Worm (Caenorhabditis elegans) whole organism, L1 larva: ENCODE measurements around the gene B0024.3.

Experiments
- C04F5.9 ChIP-seq: sonication (generic microtip); optimal IDR thresholded peaks from 2 replicates; lab custom pipeline; 2016; ENCODE audit warnings: missing genetic modification characterization, missing compliant biosample characterization
- F16B12.6 ChIP-seq: fragments of 150-350 bp; optimal IDR thresholded peaks from 2 replicates; lab custom pipeline; 2014; ENCODE audit warnings: missing biosample characterization, missing genetic modification characterization
- Y116A8C.19 ChIP-seq: sonication (generic microtip); optimal IDR thresholded peaks from 2 replicates; lab custom pipeline; 2016; ENCODE audit warnings: missing compliant biosample characterization, missing genetic modification characterization, borderline replicate concordance
- ama-1 ChIP-seq: fragments of 150-350 bp; optimal IDR thresholded peaks from 2 replicates; lab custom pipeline; 2014
- ceh-88 ChIP-seq: fragments of 200-800 bp; sonication (Bioruptor generic); IDR thresholded peaks from 2 replicates; pipeline ENCODE4 v1.3.6; 2022; ENCODE audit warnings: missing genetic modification characterization, missing compliant biosample characterization
- dpl-1 ChIP-seq, 3 experiments: fragments of 150-350 bp in 2 of 3; sonication (generic microtip) in 1 of 3; optimal IDR thresholded peaks; 2 replicates each; lab custom pipeline; 2014 to 2017; ENCODE audit warnings: missing biosample characterization in 3 of 3, missing genetic modification characterization in 3 of 3, missing genetic modification reagents in 3 of 3
- dsc-1 ChIP-seq: sonication (generic microtip); optimal IDR thresholded peaks from 2 replicates; lab custom pipeline; 2016; ENCODE audit warnings: mild to moderate bottlenecking, missing genetic modification characterization, missing compliant biosample characterization
- efl-1 ChIP-seq, 4 experiments: fragments of 150-350 bp; optimal IDR thresholded peaks in 3 of 4; peaks in 1 of 4; 1 replicate in 1 of 4; 2 replicates in 3 of 4; lab custom pipeline; 2014; ENCODE audit warnings: missing biosample characterization in 2 of 4, missing genetic modification characterization in 2 of 4, missing genetic modification reagents in 2 of 4
- efl-3 ChIP-seq: fragments of 200-800 bp; sonication (Bioruptor generic); optimal IDR thresholded peaks from 2 replicates; lab custom pipeline; 2018; ENCODE audit warnings: mild to moderate bottlenecking, missing genetic modification characterization, missing compliant biosample characterization
- egl-13 ChIP-seq: sonication (generic microtip); optimal IDR thresholded peaks from 2 replicates; lab custom pipeline; 2016; ENCODE audit warnings: missing genotype, missing genetic modification reagents, missing genetic modification characterization, missing compliant biosample characterization
- elt-2 ChIP-seq: sonication (generic microtip); optimal IDR thresholded peaks from 2 replicates; lab custom pipeline; 2016; ENCODE audit warnings: missing genetic modification characterization, mild to moderate bottlenecking, inconsistent platforms, missing compliant biosample characterization, missing genetic modification reagents
- ets-5 ChIP-seq: fragments of 200-800 bp; sonication (Bioruptor generic); IDR thresholded peaks from 2 replicates; pipeline ENCODE4 v1.3.6; 2022; ENCODE audit warnings: missing genetic modification characterization, missing compliant biosample characterization
- fkh-10 ChIP-seq: sonication (generic microtip); optimal IDR thresholded peaks from 2 replicates; lab custom pipeline; 2017; ENCODE audit warnings: missing biosample characterization, missing genetic modification reagents, missing genetic modification characterization
- fkh-8 ChIP-seq: sonication (generic microtip); optimal IDR thresholded peaks from 2 replicates; lab custom pipeline; 2016; ENCODE audit warnings: mild to moderate bottlenecking, missing genetic modification characterization, missing compliant biosample characterization
- fos-1 ChIP-seq: fragments of 150-350 bp; optimal IDR thresholded peaks from 2 replicates; lab custom pipeline; 2014; ENCODE audit warnings: missing biosample characterization, missing genetic modification characterization
- grh-1 ChIP-seq: fragments of 200-800 bp; sonication (Bioruptor generic); IDR thresholded peaks from 2 replicates; pipeline ENCODE4 v1.3.6; 2022; ENCODE audit warnings: missing genetic modification reagents, missing genetic modification characterization, missing compliant biosample characterization
- hlh-17 ChIP-seq: fragments of 200-800 bp; sonication (Bioruptor generic); optimal IDR thresholded peaks from 2 replicates; lab custom pipeline; 2018; ENCODE audit warnings: missing genetic modification characterization, mild to moderate bottlenecking, missing compliant biosample characterization, moderate library complexity, borderline replicate concordance
- irx-1 ChIP-seq: sonication (generic microtip); optimal IDR thresholded peaks from 2 replicates; lab custom pipeline; 2016; ENCODE audit warnings: missing genetic modification characterization, missing compliant biosample characterization
- isw-1 ChIP-seq: fragments of 200-800 bp; sonication (Bioruptor generic); IDR thresholded peaks from 2 replicates; pipeline ENCODE4 v1.3.6; 2022; ENCODE audit warnings: missing genetic modification characterization, missing compliant biosample characterization
- jun-1 ChIP-seq: fragments of 150-350 bp; optimal IDR thresholded peaks from 2 replicates; lab custom pipeline; 2014; ENCODE audit warnings: missing biosample characterization, missing genetic modification reagents, missing genetic modification characterization
- lin-13 ChIP-seq: fragments of 150-350 bp; optimal IDR thresholded peaks from 2 replicates; lab custom pipeline; 2014; ENCODE audit warnings: missing biosample characterization, missing genetic modification reagents, missing genetic modification characterization
- lin-14 ChIP-seq: fragments of 200-800 bp; sonication (Bioruptor generic); optimal IDR thresholded peaks from 2 replicates; lab custom pipeline; 2018; ENCODE audit warnings: mild to moderate bottlenecking, missing genetic modification characterization, moderate library complexity, missing compliant biosample characterization
- lin-15B ChIP-seq: fragments of 150-350 bp; sonication (generic microtip); optimal IDR thresholded peaks from 3 replicates; lab custom pipeline; 2014; ENCODE audit warnings: missing biosample characterization, missing genetic modification characterization
- lin-35 ChIP-seq, 2 experiments: fragments of 150-350 bp; optimal IDR thresholded peaks; 2 replicates each; lab custom pipeline; 2014; ENCODE audit warnings: missing biosample characterization in 2 of 2, missing genetic modification characterization in 2 of 2, missing genetic modification reagents in 2 of 2
- mdl-1 ChIP-seq, 2 experiments: fragments of 150-350 bp; optimal IDR thresholded peaks; 2 replicates each; lab custom pipeline; 2014 to 2017; ENCODE audit warnings: missing biosample characterization in 2 of 2, missing genetic modification characterization in 2 of 2, inconsistent platforms in 1 of 2
- nhr-11 ChIP-seq: fragments of 150-350 bp; optimal IDR thresholded peaks from 2 replicates; lab custom pipeline; 2014; ENCODE audit warnings: missing biosample characterization, missing genetic modification characterization
- nhr-12 ChIP-seq: sonication (generic microtip); optimal IDR thresholded peaks from 2 replicates; lab custom pipeline; 2017; ENCODE audit warnings: missing biosample characterization, missing genetic modification characterization
- nhr-19 ChIP-seq: fragments of 200-800 bp; sonication (Bioruptor generic); conservative IDR thresholded peaks from 2 replicates; pipeline ENCODE4 v1.3.6; 2022; ENCODE audit warnings: missing genetic modification characterization, missing compliant biosample characterization
- nhr-20 ChIP-seq: sonication (generic microtip); optimal IDR thresholded peaks from 2 replicates; lab custom pipeline; 2016; ENCODE audit warnings: mild to moderate bottlenecking, missing genetic modification characterization, missing compliant biosample characterization
- nhr-237 ChIP-seq: fragments of 150-350 bp; optimal IDR thresholded peaks from 2 replicates; lab custom pipeline; 2014; ENCODE audit warnings: missing biosample characterization, missing genetic modification characterization
- nhr-28 ChIP-seq: fragments of 150-350 bp; optimal IDR thresholded peaks from 2 replicates; lab custom pipeline; 2014; ENCODE audit warnings: missing biosample characterization, missing genetic modification characterization
- nhr-47 ChIP-seq: sonication (generic microtip); optimal IDR thresholded peaks from 2 replicates; lab custom pipeline; 2016; ENCODE audit warnings: mild to moderate bottlenecking, missing genetic modification characterization, moderate library complexity, missing compliant biosample characterization
- nhr-84 ChIP-seq: sonication (generic microtip); optimal IDR thresholded peaks from 2 replicates; lab custom pipeline; 2017; ENCODE audit warnings: missing biosample characterization, missing genetic modification characterization
- nhr-85 ChIP-seq: sonication (generic microtip); peaks from one replicate; lab custom pipeline; 2016; ENCODE audit warnings: missing genetic modification characterization, inconsistent platforms, missing compliant biosample characterization
- nhr-90 ChIP-seq: sonication (generic microtip); optimal IDR thresholded peaks from 2 replicates; lab custom pipeline; 2016; ENCODE audit warnings: mild to moderate bottlenecking, missing genetic modification characterization, missing compliant biosample characterization; ENCODE audit not compliant: poor library complexity
- rnt-1 ChIP-seq: sonication (generic microtip); optimal IDR thresholded peaks from 2 replicates; lab custom pipeline; 2016; ENCODE audit warnings: mild to moderate bottlenecking, missing genetic modification characterization, moderate library complexity, missing compliant biosample characterization
- skn-1 ChIP-seq: fragments of 150-350 bp; optimal IDR thresholded peaks from 2 replicates; lab custom pipeline; 2014; ENCODE audit warnings: missing biosample characterization, missing genetic modification characterization
- snu-23 ChIP-seq: sonication (generic microtip); optimal IDR thresholded peaks from 2 replicates; lab custom pipeline; 2016; ENCODE audit warnings: missing genetic modification characterization, missing compliant biosample characterization
- sox-4 ChIP-seq: sonication (generic microtip); optimal IDR thresholded peaks from 2 replicates; lab custom pipeline; 2016; ENCODE audit warnings: missing genetic modification characterization, missing compliant biosample characterization
- sptf-1 ChIP-seq: fragments of 150-350 bp; optimal IDR thresholded peaks from 2 replicates; lab custom pipeline; 2014; ENCODE audit warnings: missing biosample characterization, missing genetic modification characterization
- swsn-7 ChIP-seq: sonication (generic microtip); optimal IDR thresholded peaks from 2 replicates; lab custom pipeline; 2016; ENCODE audit warnings: missing genetic modification characterization, missing compliant biosample characterization
- tlp-1 ChIP-seq: fragments of 150-350 bp; optimal IDR thresholded peaks from 2 replicates; lab custom pipeline; 2014; ENCODE audit warnings: missing biosample characterization, missing genetic modification characterization
- unc-130 ChIP-seq: fragments of 150-350 bp; optimal IDR thresholded peaks from 2 replicates; lab custom pipeline; 2017; ENCODE audit warnings: missing biosample characterization, missing genetic modification characterization, inconsistent platforms
- unc-62 ChIP-seq: fragments of 150-350 bp; optimal IDR thresholded peaks from 2 replicates; lab custom pipeline; 2014; ENCODE audit warnings: missing biosample characterization, missing genetic modification reagents, missing genetic modification characterization
- unc-86 ChIP-seq: sonication (generic microtip); optimal IDR thresholded peaks from 2 replicates; lab custom pipeline; 2016; ENCODE audit warnings: missing genetic modification characterization, missing compliant biosample characterization
- unc-98 ChIP-seq: fragments of 200-800 bp; sonication (Bioruptor generic); IDR thresholded peaks from 2 replicates; pipeline ENCODE4 v1.3.6; 2022; ENCODE audit warnings: missing genetic modification characterization, missing compliant biosample characterization
- vab-15 ChIP-seq: sonication (generic microtip); optimal IDR thresholded peaks from 2 replicates; lab custom pipeline; 2017; ENCODE audit warnings: missing genotype, mild to moderate bottlenecking, missing genetic modification characterization, missing compliant biosample characterization
- xbp-1 ChIP-seq: sonication (generic microtip); optimal IDR thresholded peaks from 2 replicates; lab custom pipeline; 2016; ENCODE audit warnings: missing genetic modification characterization, missing compliant biosample characterization
- zag-1 ChIP-seq: fragments of 150-350 bp; optimal IDR thresholded peaks from 2 replicates; lab custom pipeline; 2014; ENCODE audit warnings: missing biosample characterization, missing genetic modification characterization
- zip-4 ChIP-seq: fragments of 200-800 bp; sonication (Bioruptor generic); optimal IDR thresholded peaks from 2 replicates; lab custom pipeline; 2018; ENCODE audit warnings: mild to moderate bottlenecking, missing genetic modification characterization, moderate library complexity, missing compliant biosample characterization
- ztf-11 ChIP-seq, 2 experiments: sonication (generic microtip); optimal IDR thresholded peaks; 2 replicates each; lab custom pipeline; 2016 to 2017; ENCODE audit warnings: missing genetic modification characterization in 2 of 2, missing biosample characterization in 1 of 2, missing compliant biosample characterization in 1 of 2
- ztf-4 ChIP-seq: fragments of 150-350 bp; optimal IDR thresholded peaks from 2 replicates; lab custom pipeline; 2014; ENCODE audit warnings: missing biosample characterization, missing genetic modification characterization

B0024.3 gene

ce11 chrV:10320101-10320761, 32.9 kb downstream of the B0024.3 start, which contains the start of the genes gna-1 and B0024.13 (continued):
- TF ChIP-seq jun-1 (tag; lab: Kevin White, UChicago) (peak; percentile 19), nhr-12 (tag; lab: Kevin White, UChicago) (no peak), nhr-90 (peak; percentile 83), swsn-7 (tag; lab: Kevin White, UChicago) (peak; percentile 79), irx-1 (tag; lab: Kevin White, UChicago) (peak; percentile 81), nhr-84 (no peak), lin-35 (GFP tag; optimal IDR thresholded peaks at IDR 0.05; lab: Kevin White, UChicago) (peak; percentile 50 to 59), nhr-28 (tag; lab: Kevin White, UChicago) (no peak), unc-98 (GFP tag; lab: Robert Waterston, UW) (no peak; the same call in 1 of the 2 replicates), zip-4 (GFP tag; lab: Kevin White, UChicago) (no peak), isw-1 (GFP tag; lab: Robert Waterston, UW) (peak; percentile 57), nhr-20 (peak; percentile 81), ztf-11 (tag; optimal IDR thresholded peaks at IDR 0.05; lab: Kevin White, UChicago) (peak in 1 of 2 experiments; percentile 86), mdl-1 (tag; optimal IDR thresholded peaks at IDR 0.05; lab: Kevin White, UChicago) (no peak), xbp-1 (tag; lab: Kevin White, UChicago) (peak; percentile 78), efl-3 (GFP tag; lab: Kevin White, UChicago) (no peak), sptf-1 (tag; lab: Kevin White, UChicago) (no peak), hlh-17 (GFP tag; lab: Kevin White, UChicago) (no peak), unc-86 (peak; percentile 45), skn-1 (tag; lab: Kevin White, UChicago) (peak; percentile 44), nhr-85 (tag; lab: Kevin White, UChicago) (peak; percentile 87), dsc-1 (tag; lab: Kevin White, UChicago) (peak; percentile 82), grh-1 (GFP tag; lab: Robert Waterston, UW) (no peak), nhr-11 (tag; lab: Kevin White, UChicago) (no peak), lin-14 (GFP tag; lab: Kevin White, UChicago) (peak; percentile 84), fkh-10 (GFP tag; lab: Kevin White, UChicago) (no peak), rnt-1 (tag; lab: Kevin White, UChicago) (peak; percentile 97), ets-5 (GFP tag; lab: Robert Waterston, UW) (no peak), egl-13 (tag; lab: Kevin White, UChicago) (peak; percentile 77), zag-1 (no peak), C04F5.9 (tag; lab: Kevin White, UChicago) (peak; percentile 64), lin-15B (tag; lab: Kevin White, UChicago) (peak; percentile 30), ceh-88 (GFP tag; lab: Robert Waterston, UW) (peak; percentile 22; the same call in 1 of the 2 replicates), vab-15 (tag; lab: Kevin White, UChicago) (no peak), unc-62 (GFP tag; lab: Kevin White, UChicago) (no peak), efl-1 (optimal IDR thresholded peaks at IDR 0.05; lab: Kevin White, UChicago) (peak; percentile 41 to 70), efl-1 (GFP tag; optimal IDR thresholded peaks at IDR 0.05 in 1 of 2; lab: Kevin White, UChicago) (peak; percentile 65 to 95), nhr-19 (peak; percentile 72), fos-1 (tag; lab: Kevin White, UChicago) (no peak), fkh-8 (tag; lab: Kevin White, UChicago) (peak; percentile 69), elt-2 (tag; lab: Kevin White, UChicago) (peak; percentile 41), dpl-1 (GFP tag; optimal IDR thresholded peaks at IDR 0.05; lab: Kevin White, UChicago) (peak; percentile 37 to 62 (median 58)), unc-130 (tag; lab: Kevin White, UChicago) (peak; percentile 33), tlp-1 (tag; lab: Kevin White, UChicago) (no peak), nhr-47 (tag; lab: Kevin White, UChicago) (peak; percentile 81), ztf-4 (tag; lab: Kevin White, UChicago) (no peak), Y116A8C.19 (tag; lab: Kevin White, UChicago) (peak; percentile 12), lin-13 (no peak), nhr-237 (tag; lab: Kevin White, UChicago) (no peak), F16B12.6 (no peak), sox-4 (tag; lab: Kevin White, UChicago) (peak; percentile 77), ama-1 (lab: Kevin White, UChicago) (no peak), snu-23 (GFP tag; lab: Kevin White, UChicago) (peak; percentile 77)
